Fruit fly (Drosophila melanogaster): ENCODE measurements around the gene Prp4k.
A peak's percentile ranks its signal among the peaks of the same experiment; 100 is the strongest.

The Prp4k gene

DNA sequence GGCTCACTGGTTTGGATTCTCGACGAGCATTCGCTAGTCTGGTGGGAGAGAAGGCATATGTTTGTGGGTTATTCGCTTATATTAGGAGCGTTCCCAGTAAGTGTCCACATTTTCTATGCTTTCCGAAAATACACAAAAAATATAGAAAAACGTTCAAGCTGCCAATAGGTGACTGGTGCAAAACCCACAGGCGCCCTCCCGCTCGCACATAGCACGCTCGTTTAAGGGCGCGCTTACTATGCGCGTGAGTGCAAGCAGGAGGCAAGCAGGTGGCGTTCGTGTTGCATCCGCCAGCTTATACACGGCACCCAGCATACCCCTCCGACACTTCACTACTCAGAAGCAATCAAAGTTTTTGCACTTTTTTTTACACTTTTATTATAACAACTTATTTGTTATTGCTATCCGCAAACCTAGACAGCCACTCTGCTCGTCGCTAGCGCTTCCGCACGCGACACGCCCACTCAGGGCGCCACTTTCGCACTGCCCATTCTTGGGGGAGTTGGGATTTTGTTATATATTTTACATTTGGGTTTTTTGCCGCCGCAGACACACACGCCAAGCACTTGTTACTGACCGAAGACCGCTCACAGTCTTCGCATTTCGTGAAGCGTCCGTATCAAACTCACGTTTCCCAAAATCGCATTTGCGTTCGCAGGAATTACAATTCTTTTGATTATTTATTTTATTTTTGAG, 12.1 kb downstream of the Prp4k start (continued):
- TF ChIP-seq btn (GFP tag; optimal IDR thresholded peaks at IDR 0.05) (no peak), Adf1 (GFP tag; IDR thresholded peaks at IDR 0.05) (peak; percentile 42), CG14441 (GFP tag; IDR thresholded peaks at IDR 0.05) (no peak), Camta (GFP tag; optimal IDR thresholded peaks at IDR 0.05) (no peak), lov (optimal IDR thresholded peaks at IDR 0.05) (no peak), lov (GFP tag; IDR thresholded peaks at IDR 0.05) (peak; percentile 62; the same call in 2 of the 3 replicates), Ada2b (GFP tag; IDR thresholded peaks at IDR 0.05) (peak; percentile 21; the same call in 1 of the 2 replicates), kah (GFP tag; optimal IDR thresholded peaks at IDR 0.05) (peak; percentile 83), HHEX (GFP tag; optimal IDR thresholded peaks at IDR 0.05) (no peak), al (GFP tag; IDR thresholded peaks at IDR 0.05) (no peak), CG18476 (GFP tag; optimal IDR thresholded peaks at IDR 0.05) (no peak), pnt (GFP tag; optimal IDR thresholded peaks at IDR 0.05) (no peak), dpn (GFP tag; optimal IDR thresholded peaks at IDR 0.05) (peak in 1 of 2 experiments; percentile 3), NC2β (GFP tag; optimal IDR thresholded peaks at IDR 0.05) (no peak), Opbp (GFP tag; IDR thresholded peaks at IDR 0.05; ENCODE audit: partially characterized antibody) (peak; percentile 78), HmgZ (tag; optimal IDR thresholded peaks at IDR 0.05) (peak; percentile 83), Gug (GFP tag; IDR thresholded peaks at IDR 0.05) (peak; percentile 28; the same call in 1 of the 4 replicates), Ets97D (GFP tag; optimal IDR thresholded peaks at IDR 0.05) (no peak), CG8290 (GFP tag; optimal IDR thresholded peaks at IDR 0.05) (no peak), CG8290 (tag; optimal IDR thresholded peaks at IDR 0.05) (no peak), Hey (tag; optimal IDR thresholded peaks at IDR 0.05) (no peak), CG8478 (optimal IDR thresholded peaks at IDR 0.05) (peak; percentile 91), CG15696 (tag; optimal IDR thresholded peaks at IDR 0.05) (no peak), vvl (GFP tag; IDR thresholded peaks at IDR 0.05) (peak; percentile 56), CG32772 (GFP tag; IDR thresholded peaks at IDR 0.05) (peak; percentile 63; the same call in 1 of the 2 replicates), tll (GFP tag; optimal IDR thresholded peaks at IDR 0.05) (no peak), Dek (tag; optimal IDR thresholded peaks at IDR 0.05) (peak; percentile 35), Mes4 (GFP tag; optimal IDR thresholded peaks at IDR 0.05) (no peak), HLH3B (GFP tag; IDR thresholded peaks at IDR 0.05) (peak; percentile 34; the same call in 1 of the 2 replicates), BEAF-32 (GFP tag; optimal IDR thresholded peaks at IDR 0.05) (no peak), CG5953 (GFP tag; IDR thresholded peaks at IDR 0.05) (no peak), Elba2 (GFP tag; optimal IDR thresholded peaks at IDR 0.05) (no peak), Jarid2 (GFP tag; optimal IDR thresholded peaks at IDR 0.05) (no peak), Scr (GFP tag; IDR thresholded peaks at IDR 0.05; ENCODE audit: partially characterized antibody) (no peak), CG4404 (GFP tag; IDR thresholded peaks at IDR 0.05) (peak; percentile 17; the same call in 1 of the 2 replicates), fd96Cb (tag; optimal IDR thresholded peaks at IDR 0.05) (no peak), Tbp (GFP tag; optimal IDR thresholded peaks at IDR 0.05) (no peak), CG6175 (GFP tag; IDR thresholded peaks at IDR 0.05) (no peak; the same call in 2 of the 3 replicates), CG7987 (GFP tag; optimal IDR thresholded peaks at IDR 0.05) (peak; percentile 13), CG15011 (GFP tag; optimal IDR thresholded peaks at IDR 0.05) (no peak), CG10431 (GFP tag; optimal IDR thresholded peaks at IDR 0.05) (peak; percentile 42), YL-1 (GFP tag; optimal IDR thresholded peaks at IDR 0.05) (peak; percentile 87), h (optimal IDR thresholded peaks at IDR 0.05) (no peak), gem (tag; optimal IDR thresholded peaks at IDR 0.05) (no peak), Dbx (GFP tag; IDR thresholded peaks at IDR 0.05) (peak; percentile 42; the same call in 1 of the 3 replicates), Nf-YB (GFP tag; optimal IDR thresholded peaks at IDR 0.05) (no peak), CG11696 (GFP tag; IDR thresholded peaks at IDR 0.05) (no peak), tin (GFP tag; optimal IDR thresholded peaks at IDR 0.05) (peak; percentile 0), E2f1 (GFP tag; IDR thresholded peaks at IDR 0.05) (peak; percentile 57; the same call in 1 of the 2 replicates), Ptx1 (GFP tag; IDR thresholded peaks at IDR 0.05) (peak; percentile 45), pho (GFP tag; optimal IDR thresholded peaks at IDR 0.05) (peak; percentile 2)

Measured in whole organism, embryonic.